Worm (Caenorhabditis elegans) whole organism, L1 larva: ENCODE results near the gene nlp-67.

Experiments
- dpl-1 ChIP-seq, 3 experiments: fragments of 150-350 bp in 2 of 3; sonication (generic microtip) in 1 of 3; optimal IDR thresholded peaks; 2 replicates each; lab custom pipeline; 2014 to 2017; ENCODE audit warnings: missing biosample characterization in 3 of 3, missing genetic modification characterization in 3 of 3, missing genetic modification reagents in 3 of 3
- fos-1 ChIP-seq: fragments of 150-350 bp; optimal IDR thresholded peaks from 2 replicates; lab custom pipeline; 2014; ENCODE audit warnings: missing biosample characterization, missing genetic modification characterization
- nhr-77 ChIP-seq: fragments of 150-350 bp; optimal IDR thresholded peaks from 2 replicates; lab custom pipeline; 2014; ENCODE audit warnings: missing biosample characterization, missing genetic modification characterization
- skn-1 ChIP-seq: fragments of 150-350 bp; optimal IDR thresholded peaks from 2 replicates; lab custom pipeline; 2014; ENCODE audit warnings: missing biosample characterization, missing genetic modification characterization
- sox-4 ChIP-seq: sonication (generic microtip); optimal IDR thresholded peaks from 2 replicates; lab custom pipeline; 2016; ENCODE audit warnings: missing genetic modification characterization, missing compliant biosample characterization

DNA sequence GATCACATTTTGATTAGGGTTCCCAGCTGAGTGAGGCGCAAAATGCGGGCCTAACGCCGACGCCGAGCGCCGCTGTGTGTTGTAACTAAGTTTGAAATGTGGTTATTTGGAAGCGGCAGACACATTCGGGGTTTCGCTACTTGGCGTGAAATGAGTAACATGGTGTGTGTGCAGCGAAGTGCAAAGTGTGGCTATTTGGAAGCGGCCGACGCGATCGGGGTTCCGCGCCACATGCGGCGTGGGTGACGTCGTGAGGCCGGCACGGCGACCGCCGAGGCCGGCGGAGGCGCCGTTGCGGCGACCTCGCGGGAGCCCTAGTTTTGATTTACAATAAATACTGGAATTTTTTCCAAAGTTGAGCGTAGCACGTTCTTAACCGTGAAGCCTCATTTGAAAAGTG, 39.6 kb upstream of the nlp-67 start:
- TF ChIP-seq fos-1: no peak
- TF ChIP-seq dpl-1 (GFP tag; optimal IDR thresholded peaks at IDR 0.05; lab: Kevin White, UChicago): no peak
- TF ChIP-seq skn-1 (tag; lab: Kevin White, UChicago): no peak
- TF ChIP-seq nhr-77 (tag; lab: Kevin White, UChicago): no peak
- TF ChIP-seq sox-4 (tag; lab: Kevin White, UChicago): no peak
